Fruit fly (Drosophila melanogaster) whole organism, embryonic: Measurements from ENCODE around the gene stac.

Source experiments
- B-H1 ChIP-seq: fragments of 200-800 bp; sonication (Bioruptor generic); IDR thresholded peaks from 3 replicates; pipeline ENCODE4 v1.3.6; 2022; ENCODE audit warnings: missing biosample characterization, missing genetic modification characterization
- BEAF-32 ChIP-seq: fragments of 200-800 bp; sonication (Bioruptor generic); optimal IDR thresholded peaks from 3 replicates; lab custom pipeline; 2017; ENCODE audit warnings: missing biosample characterization, missing genetic modification characterization, mild to moderate bottlenecking, moderate library complexity, missing genetic modification reagents
- Bgb ChIP-seq: fragments of 200-800 bp; sonication (Bioruptor generic); IDR thresholded peaks from 2 replicates; pipeline ENCODE4 v1.3.6; 2022; ENCODE audit warnings: missing biosample characterization, missing genetic modification characterization; ENCODE audit not compliant: partially characterized antibody
- CG11085 ChIP-seq: fragments of 200-800 bp; sonication (Bioruptor generic); IDR thresholded peaks from 2 replicates; pipeline ENCODE4 v1.3.6; 2022; ENCODE audit warnings: missing biosample characterization, missing genetic modification characterization
- CG11696 ChIP-seq: fragments of 200-800 bp; sonication (Bioruptor generic); IDR thresholded peaks from 2 replicates; pipeline ENCODE4 v1.3.6; 2022; ENCODE audit warnings: missing biosample characterization, missing genetic modification characterization
- CG12104 ChIP-seq: fragments of 200-800 bp; sonication (Bioruptor generic); optimal IDR thresholded peaks from 3 replicates; lab custom pipeline; 2016; ENCODE audit warnings: missing biosample characterization, missing genetic modification characterization
- CG13775 ChIP-seq: fragments of 200-800 bp; sonication (Bioruptor generic); optimal IDR thresholded peaks from 3 replicates; lab custom pipeline; 2017; ENCODE audit warnings: missing biosample characterization, mild to moderate bottlenecking, missing genetic modification characterization
- CG14710 ChIP-seq: fragments of 200-800 bp; sonication (Bioruptor generic); optimal IDR thresholded peaks from 3 replicates; lab custom pipeline; 2019; ENCODE audit warnings: missing biosample characterization, mild to moderate bottlenecking, missing genetic modification characterization, moderate library complexity
- CG14860 ChIP-seq: fragments of 200-800 bp; sonication (Bioruptor generic); IDR thresholded peaks from 3 replicates; pipeline ENCODE4 v1.3.6; 2022; ENCODE audit warnings: missing biosample characterization, missing genetic modification characterization; ENCODE audit not compliant: partially characterized antibody
- CG17359 ChIP-seq: fragments of 200-800 bp; sonication (Bioruptor generic); optimal IDR thresholded peaks from 3 replicates; lab custom pipeline; 2018; ENCODE audit warnings: missing biosample characterization, mild to moderate bottlenecking, missing genetic modification characterization, moderate library complexity
- CG18262 ChIP-seq: fragments of 200-800 bp; optimal IDR thresholded peaks from 3 replicates; lab custom pipeline; 2019; ENCODE audit warnings: missing biosample characterization, mild to moderate bottlenecking, missing genetic modification characterization, moderate library complexity
- CG31365 ChIP-seq: fragments of 200-800 bp; sonication (Bioruptor generic); optimal IDR thresholded peaks from 2 replicates; lab custom pipeline; 2018; ENCODE audit warnings: missing biosample characterization, mild to moderate bottlenecking, missing genetic modification characterization
- CG34224 ChIP-seq: fragments of 200-800 bp; sonication (Bioruptor generic); IDR thresholded peaks from 3 replicates; pipeline ENCODE4 v1.3.6; 2022; ENCODE audit warnings: missing biosample characterization, missing genetic modification characterization; ENCODE audit not compliant: partially characterized antibody
- CG34376 ChIP-seq: fragments of 200-800 bp; sonication (Bioruptor generic); optimal IDR thresholded peaks from 2 replicates; lab custom pipeline; 2018; ENCODE audit warnings: missing biosample characterization, mild to moderate bottlenecking, missing genetic modification characterization
- CG43689 ChIP-seq: fragments of 200-800 bp; sonication (Bioruptor generic); IDR thresholded peaks from 2 replicates; pipeline ENCODE4 v1.3.6; 2022; ENCODE audit warnings: missing biosample characterization, missing genetic modification characterization
- CG4820 ChIP-seq: fragments of 200-800 bp; sonication (Bioruptor generic); optimal IDR thresholded peaks from 3 replicates; lab custom pipeline; 2016; ENCODE audit warnings: missing biosample characterization, missing genetic modification characterization
- CG8944 ChIP-seq: fragments of 200-800 bp; sonication (Bioruptor generic); optimal IDR thresholded peaks from 3 replicates; lab custom pipeline; 2016; ENCODE audit warnings: missing biosample characterization, missing genetic modification characterization
- CG9215 ChIP-seq: fragments of 200-800 bp; sonication (Bioruptor generic); IDR thresholded peaks from 2 replicates; pipeline ENCODE4 v1.3.6; 2022; ENCODE audit warnings: missing biosample characterization, missing genetic modification characterization
- CTCF ChIP-seq: fragments of 200-800 bp; sonication (Bioruptor generic); optimal IDR thresholded peaks from 2 replicates; lab custom pipeline; 2017; ENCODE audit warnings: missing biosample characterization, mild to moderate bottlenecking, missing genetic modification characterization, moderate library complexity
- CkIIα-i1 ChIP-seq: fragments of 200-800 bp; sonication (Bioruptor generic); IDR thresholded peaks from 2 replicates; pipeline ENCODE4 v1.3.6; 2022; ENCODE audit warnings: missing biosample characterization, missing genetic modification characterization
- D ChIP-seq, 2 experiments: fragments of 200-800 bp in 1 of 2; fragments of >200 bp in 1 of 2; sonication (Bioruptor generic) in 1 of 2; optimal IDR thresholded peaks; 2 replicates in 1 of 2; 3 replicates in 1 of 2; lab custom pipeline; 2017; ENCODE audit warnings: mild to moderate bottlenecking in 1 of 2, missing biosample characterization in 1 of 2, missing genetic modification characterization in 1 of 2, missing genetic modification reagents in 1 of 2
- Dad ChIP-seq: fragments of 200-800 bp; sonication (Bioruptor generic); optimal IDR thresholded peaks from 3 replicates; lab custom pipeline; 2016; ENCODE audit warnings: missing biosample characterization, missing genetic modification characterization
- Dll ChIP-seq: fragments of 200-800 bp; sonication (Bioruptor generic); IDR thresholded peaks from 4 replicates; pipeline ENCODE4 v1.3.6; 2022; ENCODE audit warnings: missing biosample characterization, missing genetic modification characterization; ENCODE audit not compliant: partially characterized antibody
- Eip74EF ChIP-seq, 2 experiments: fragments of 200-800 bp in 1 of 2; fragments of >200 bp in 1 of 2; sonication (Bioruptor generic) in 1 of 2; optimal IDR thresholded peaks; 2 replicates each; lab custom pipeline; 2017 to 2019; ENCODE audit warnings: missing biosample characterization in 2 of 2, missing genetic modification characterization in 2 of 2, mild to moderate bottlenecking in 1 of 2, moderate library complexity in 1 of 2
- GATAe ChIP-seq: fragments of 200-800 bp; sonication (Bioruptor generic); conservative IDR thresholded peaks from 2 replicates; pipeline ENCODE4 v1.3.6; 2022; ENCODE audit warnings: missing biosample characterization, missing genetic modification characterization
- HmgD ChIP-seq: fragments of 200-800 bp; sonication (Bioruptor generic); optimal IDR thresholded peaks from 3 replicates; lab custom pipeline; 2016; ENCODE audit warnings: missing biosample characterization, missing genetic modification characterization
- Nf-YB ChIP-seq: fragments of 200-800 bp; sonication (Bioruptor generic); optimal IDR thresholded peaks from 3 replicates; lab custom pipeline; 2019; ENCODE audit warnings: missing biosample characterization, mild to moderate bottlenecking, missing genetic modification characterization, moderate library complexity
- Spps ChIP-seq: fragments of 200-800 bp; sonication (Bioruptor generic); optimal IDR thresholded peaks from 2 replicates; lab custom pipeline; 2018; ENCODE audit warnings: missing biosample characterization, mild to moderate bottlenecking, missing genetic modification characterization
- Ssrp ChIP-seq: fragments of 200-800 bp; sonication (Bioruptor generic); optimal IDR thresholded peaks from 2 replicates; lab custom pipeline; 2018; ENCODE audit warnings: missing biosample characterization, mild to moderate bottlenecking, missing genetic modification characterization, moderate library complexity
- ac ChIP-seq: fragments of 200-800 bp; sonication (Bioruptor generic); optimal IDR thresholded peaks from 3 replicates; lab custom pipeline; 2017; ENCODE audit warnings: missing biosample characterization, mild to moderate bottlenecking, missing genetic modification characterization
- bbx ChIP-seq: fragments of 200-800 bp; sonication (Bioruptor generic); IDR thresholded peaks from 2 replicates; pipeline ENCODE4 v1.3.6; 2022; ENCODE audit warnings: missing biosample characterization, missing genetic modification characterization; ENCODE audit not compliant: partially characterized antibody
- bowl ChIP-seq: fragments of 200-800 bp; sonication (Bioruptor generic); IDR thresholded peaks from 2 replicates; pipeline ENCODE4 v1.3.6; 2022; ENCODE audit warnings: missing biosample characterization, missing genetic modification characterization
- br ChIP-seq: fragments of >200 bp; optimal IDR thresholded peaks from 2 replicates; lab custom pipeline; 2017
- bsh ChIP-seq, 2 experiments: fragments of 200-800 bp; sonication (Bioruptor generic); optimal IDR thresholded peaks; 2 replicates each; lab custom pipeline; 2017 to 2018; ENCODE audit warnings: mild to moderate bottlenecking in 2 of 2, missing biosample characterization in 2 of 2, missing genetic modification characterization in 2 of 2, moderate library complexity in 1 of 2
- da ChIP-seq: fragments of 200-800 bp; sonication (Bioruptor generic); optimal IDR thresholded peaks from 2 replicates; lab custom pipeline; 2016; ENCODE audit warnings: missing biosample characterization, missing genetic modification characterization
- eve ChIP-seq, 2 experiments: fragments of >200 bp; optimal IDR thresholded peaks; 2 replicates each; lab custom pipeline; 2017; ENCODE audit warnings: missing biosample characterization in 2 of 2, missing genetic modification characterization in 2 of 2
- ewg ChIP-seq: fragments of 200-800 bp; sonication (Bioruptor generic); optimal IDR thresholded peaks from 3 replicates; lab custom pipeline; 2017; ENCODE audit warnings: mild to moderate bottlenecking, missing biosample characterization, missing genetic modification reagents, missing genetic modification characterization
- ftz-f1 ChIP-seq: fragments of 200-800 bp; sonication (Bioruptor generic); optimal IDR thresholded peaks from 2 replicates; lab custom pipeline; 2016; ENCODE audit warnings: missing biosample characterization, missing genetic modification characterization
- gcm2 ChIP-seq: fragments of 200-800 bp; sonication (Bioruptor generic); optimal IDR thresholded peaks from 2 replicates; lab custom pipeline; 2016; ENCODE audit warnings: missing biosample characterization, missing genetic modification characterization
- ham ChIP-seq: fragments of 200-800 bp; sonication (Bioruptor generic); IDR thresholded peaks from 2 replicates; pipeline ENCODE4 v1.3.6; 2022; ENCODE audit warnings: missing biosample characterization, missing genetic modification characterization
- hbn ChIP-seq: fragments of 200-800 bp; sonication (Bioruptor generic); IDR thresholded peaks from 2 replicates; pipeline ENCODE4 v1.3.6; 2022; ENCODE audit warnings: missing biosample characterization, missing genetic modification characterization; ENCODE audit not compliant: partially characterized antibody
- jigr1 ChIP-seq: fragments of 200-800 bp; sonication (Bioruptor generic); IDR thresholded peaks from 3 replicates; pipeline ENCODE4 v1.3.6; 2022; ENCODE audit warnings: missing biosample characterization, missing genetic modification characterization
- kni ChIP-seq: fragments of 200-800 bp; sonication (Bioruptor generic); optimal IDR thresholded peaks from 3 replicates; lab custom pipeline; 2017; ENCODE audit warnings: mild to moderate bottlenecking, missing biosample characterization, missing genetic modification reagents, missing genetic modification characterization
- mam ChIP-seq: fragments of 200-800 bp; sonication (Bioruptor generic); optimal IDR thresholded peaks from 3 replicates; lab custom pipeline; 2016; ENCODE audit warnings: missing biosample characterization, missing genetic modification characterization
- peb ChIP-seq: fragments of 200-800 bp; sonication (Bioruptor generic); IDR thresholded peaks from 2 replicates; pipeline ENCODE4 v1.3.6; 2022; ENCODE audit warnings: missing biosample characterization, missing genetic modification characterization
- pho ChIP-seq: fragments of 200-800 bp; sonication (Bioruptor generic); optimal IDR thresholded peaks from 2 replicates; lab custom pipeline; 2016; ENCODE audit warnings: missing biosample characterization, missing genetic modification characterization
- slou ChIP-seq: fragments of 200-800 bp; sonication (Bioruptor generic); optimal IDR thresholded peaks from 3 replicates; lab custom pipeline; 2016; ENCODE audit warnings: missing biosample characterization, missing genetic modification characterization
- so ChIP-seq: fragments of 200-800 bp; sonication (Bioruptor generic); IDR thresholded peaks from 3 replicates; pipeline ENCODE4 v1.3.6; 2022; ENCODE audit warnings: missing biosample characterization, missing genetic modification characterization
- trem ChIP-seq: fragments of 200-800 bp; optimal IDR thresholded peaks from 3 replicates; lab custom pipeline; 2019; ENCODE audit warnings: missing biosample characterization, mild to moderate bottlenecking, missing genetic modification characterization, moderate library complexity
- usp ChIP-seq: fragments of >200 bp; optimal IDR thresholded peaks from 2 replicates; lab custom pipeline; 2017; ENCODE audit warnings: missing biosample characterization, missing genetic modification characterization
- vvl ChIP-seq: fragments of 200-800 bp; sonication (Bioruptor generic); IDR thresholded peaks from 2 replicates; pipeline ENCODE4 v1.3.6; 2022; ENCODE audit warnings: missing biosample characterization, missing genetic modification characterization
- z ChIP-seq: fragments of 200-800 bp; sonication (Bioruptor generic); IDR thresholded peaks from 3 replicates; pipeline ENCODE4 v1.3.6; 2022; ENCODE audit warnings: missing biosample characterization, missing genetic modification characterization

stac gene

dm6 chr3R:25033142-25033586 is 22.9 kb upstream of the stac start, which contains the start of gene Smg6 (continued):
- TF ChIP-seq kni (GFP tag; lab: Kevin White, UChicago), result no peak
- TF ChIP-seq CG14710 (tag; lab: Kevin White, UChicago), result peak; percentile 49
- TF ChIP-seq jigr1 (GFP tag; lab: Robert Waterston, UW), result no peak
- no peak for TF ChIP-seq so (GFP tag; lab: Robert Waterston, UW)
- TF ChIP-seq da (GFP tag; lab: Kevin White, UChicago), result no peak
- TF ChIP-seq Spps (tag; lab: Kevin White, UChicago), result no peak
- no peak for TF ChIP-seq B-H1 (GFP tag; lab: Robert Waterston, UW)
- no peak for TF ChIP-seq Eip74EF (GFP tag; optimal IDR thresholded peaks at IDR 0.05; lab: Kevin White, UChicago)
- no peak for TF ChIP-seq pho (GFP tag; lab: Kevin White, UChicago)
- TF ChIP-seq usp, result no peak
- no peak for TF ChIP-seq CG9215 (GFP tag; lab: Robert Waterston, UW)
- no peak for TF ChIP-seq mam (GFP tag; lab: Kevin White, UChicago)
- peak; percentile 9 for TF ChIP-seq ewg
- TF ChIP-seq Ssrp (tag; lab: Kevin White, UChicago), result no peak
- TF ChIP-seq CG31365 (tag; lab: Kevin White, UChicago), result no peak
- no peak for TF ChIP-seq CG11696 (GFP tag; lab: Robert Waterston, UW)
- peak; percentile 61 for TF ChIP-seq trem (tag; lab: Kevin White, UChicago)
- peak; percentile 94 for TF ChIP-seq ftz-f1 (GFP tag; lab: Kevin White, UChicago)
- no peak for TF ChIP-seq CG4820 (GFP tag; lab: Kevin White, UChicago)
- TF ChIP-seq z, result no peak
- no peak for TF ChIP-seq gcm2 (GFP tag; lab: Kevin White, UChicago)
- TF ChIP-seq CG12104 (GFP tag; lab: Kevin White, UChicago), result no peak
- no peak for TF ChIP-seq CkIIα-i1 (GFP tag; lab: Robert Waterston, UW)
- no peak for TF ChIP-seq peb (GFP tag; lab: Robert Waterston, UW)
- TF ChIP-seq CG17359 (tag; lab: Kevin White, UChicago), result no peak
- TF ChIP-seq br (lab: Kevin White, UChicago), result no peak
- peak; percentile 49 for TF ChIP-seq CG34376
- TF ChIP-seq CG34224 (GFP tag; lab: Robert Waterston, UW), result no peak
- peak; percentile 20; the same call in 1 of the 2 replicates for TF ChIP-seq Bgb (GFP tag; lab: Robert Waterston, UW)
- TF ChIP-seq Dad, result no peak
- no peak for TF ChIP-seq D (optimal IDR thresholded peaks at IDR 0.05; lab: Kevin White, UChicago)
- TF ChIP-seq D (GFP tag; optimal IDR thresholded peaks at IDR 0.05; lab: Kevin White, UChicago), result no peak
- 0 out of 2 replicates have a peak, but pooled peaks have one; percentile 30 for TF ChIP-seq bbx (GFP tag; lab: Robert Waterston, UW)
- TF ChIP-seq CG8944 (GFP tag; lab: Kevin White, UChicago), result no peak
- TF ChIP-seq GATAe (GFP tag; lab: Robert Waterston, UW), result no peak
- TF ChIP-seq ham (GFP tag; lab: Robert Waterston, UW), result no peak
- no peak for TF ChIP-seq CG13775 (GFP tag; lab: Kevin White, UChicago)
- TF ChIP-seq eve (GFP tag; optimal IDR thresholded peaks at IDR 0.05; lab: Kevin White, UChicago), result no peak
- peak; percentile 39 for TF ChIP-seq BEAF-32 (GFP tag; lab: Kevin White, UChicago)
- TF ChIP-seq CG11085, result no peak
- peak; percentile 17 for TF ChIP-seq CTCF
- no peak for TF ChIP-seq CG18262 (tag; lab: Kevin White, UChicago)
- no peak for TF ChIP-seq hbn (GFP tag; lab: Robert Waterston, UW)
- no peak for TF ChIP-seq HmgD (GFP tag; lab: Kevin White, UChicago)
- TF ChIP-seq bowl (GFP tag; lab: Robert Waterston, UW), result no peak
- TF ChIP-seq bsh (GFP tag; optimal IDR thresholded peaks at IDR 0.05; lab: Kevin White, UChicago), result no peak
- peak; percentile 30; the same call in 1 of the 4 replicates for TF ChIP-seq Dll (GFP tag; lab: Robert Waterston, UW)
- no peak for TF ChIP-seq slou (GFP tag; lab: Kevin White, UChicago)
- TF ChIP-seq CG14860 (GFP tag; lab: Robert Waterston, UW), result no peak
- TF ChIP-seq vvl, result no peak
- TF ChIP-seq ac, result no peak
- no peak for TF ChIP-seq Nf-YB (GFP tag; lab: Kevin White, UChicago)
- no peak for TF ChIP-seq CG43689 (GFP tag; lab: Robert Waterston, UW)
